Fruit fly (Drosophila melanogaster) whole organism, embryonic: ENCODE measurements around the gene CG14694.

Experiments
- Asciz ChIP-seq: fragments of 200-800 bp; sonication (Bioruptor generic); optimal IDR thresholded peaks from 2 replicates; lab custom pipeline; 2017; ENCODE audit warnings: missing biosample characterization, mild to moderate bottlenecking, missing genetic modification characterization, missing genetic modification reagents
- Bdp1 ChIP-seq: fragments of 200-800 bp; sonication (Bioruptor generic); optimal IDR thresholded peaks from 3 replicates; lab custom pipeline; 2016; ENCODE audit warnings: missing biosample characterization, missing genetic modification characterization
- CG10431 ChIP-seq: fragments of 200-800 bp; sonication (Bioruptor generic); optimal IDR thresholded peaks from 3 replicates; lab custom pipeline; 2018; ENCODE audit warnings: missing biosample characterization, mild to moderate bottlenecking, missing genetic modification characterization
- CG11085 ChIP-seq: fragments of 200-800 bp; sonication (Bioruptor generic); IDR thresholded peaks from 2 replicates; pipeline ENCODE4 v1.3.6; 2022; ENCODE audit warnings: missing biosample characterization, missing genetic modification characterization
- CG12299 ChIP-seq: fragments of 200-800 bp; sonication (Bioruptor generic); optimal IDR thresholded peaks from 2 replicates; lab custom pipeline; 2018; ENCODE audit warnings: missing biosample characterization, mild to moderate bottlenecking, missing genetic modification characterization
- CG12942 ChIP-seq: fragments of 200-800 bp; sonication (Bioruptor generic); optimal IDR thresholded peaks from 3 replicates; lab custom pipeline; 2016; ENCODE audit warnings: missing biosample characterization, missing genetic modification characterization
- CG13624 ChIP-seq: fragments of 200-800 bp; sonication (Bioruptor generic); optimal IDR thresholded peaks from 2 replicates; lab custom pipeline; 2016; ENCODE audit warnings: missing biosample characterization, missing genetic modification characterization
- CG14014 ChIP-seq: fragments of 200-800 bp; sonication (Bioruptor generic); IDR thresholded peaks from 2 replicates; pipeline ENCODE4 v1.3.6; 2022; ENCODE audit warnings: missing biosample characterization, missing genetic modification characterization
- CG14050 ChIP-seq: fragments of 200-800 bp; sonication (Bioruptor generic); IDR thresholded peaks from 3 replicates; pipeline ENCODE4 v1.3.6; 2022; ENCODE audit warnings: missing biosample characterization, missing genetic modification characterization
- CG15269 ChIP-seq: fragments of 200-800 bp; sonication (Bioruptor generic); optimal IDR thresholded peaks from 2 replicates; lab custom pipeline; 2018; ENCODE audit warnings: missing biosample characterization, mild to moderate bottlenecking, missing genetic modification characterization, moderate library complexity
- CG16813 ChIP-seq: fragments of 200-800 bp; sonication (Bioruptor generic); IDR thresholded peaks from 3 replicates; pipeline ENCODE4 v1.3.6; 2022; ENCODE audit warnings: missing biosample characterization, missing genetic modification characterization; ENCODE audit not compliant: partially characterized antibody
- CG16863 ChIP-seq: fragments of 200-800 bp; sonication (Bioruptor generic); optimal IDR thresholded peaks from 3 replicates; lab custom pipeline; 2016; ENCODE audit warnings: missing biosample characterization, missing genetic modification characterization
- CG17912 ChIP-seq: fragments of 200-800 bp; sonication (Bioruptor generic); optimal IDR thresholded peaks from 2 replicates; lab custom pipeline; 2018; ENCODE audit warnings: missing biosample characterization, mild to moderate bottlenecking, missing genetic modification characterization
- CG18619 ChIP-seq: fragments of 200-800 bp; sonication (Bioruptor generic); optimal IDR thresholded peaks from 3 replicates; lab custom pipeline; 2017; ENCODE audit warnings: missing biosample characterization, mild to moderate bottlenecking, missing genetic modification characterization
- CG2129 ChIP-seq: fragments of 200-800 bp; sonication (Bioruptor generic); IDR thresholded peaks from 2 replicates; pipeline ENCODE4 v1.3.6; 2022; ENCODE audit warnings: missing biosample characterization, missing genetic modification characterization; ENCODE audit not compliant: partially characterized antibody
- CG33557 ChIP-seq: fragments of 200-800 bp; sonication (Bioruptor generic); optimal IDR thresholded peaks from 2 replicates; lab custom pipeline; 2019; ENCODE audit warnings: missing biosample characterization, mild to moderate bottlenecking, missing genetic modification characterization, moderate library complexity
- CG34422 ChIP-seq: fragments of 200-800 bp; sonication (Bioruptor generic); IDR thresholded peaks from 3 replicates; pipeline ENCODE4 v1.3.6; 2022; ENCODE audit warnings: missing biosample characterization, missing genetic modification characterization
- CG3995 ChIP-seq: fragments of 200-800 bp; sonication (Bioruptor generic); optimal IDR thresholded peaks from 3 replicates; lab custom pipeline; 2016; ENCODE audit warnings: missing biosample characterization, missing genetic modification characterization
- CG4820 ChIP-seq: fragments of 200-800 bp; sonication (Bioruptor generic); optimal IDR thresholded peaks from 3 replicates; lab custom pipeline; 2016; ENCODE audit warnings: missing biosample characterization, missing genetic modification characterization
- CG6813 ChIP-seq: fragments of 200-800 bp; sonication (Bioruptor generic); optimal IDR thresholded peaks from 2 replicates; lab custom pipeline; 2017; ENCODE audit warnings: missing biosample characterization, missing genetic modification characterization, mild to moderate bottlenecking, moderate library complexity, missing genetic modification reagents
- CG7786 ChIP-seq: fragments of 200-800 bp; sonication (Bioruptor generic); optimal IDR thresholded peaks from 2 replicates; lab custom pipeline; 2016; ENCODE audit warnings: missing biosample characterization, missing genetic modification characterization
- CG7839 ChIP-seq: fragments of 200-800 bp; sonication (Bioruptor generic); optimal IDR thresholded peaks from 3 replicates; lab custom pipeline; 2018; ENCODE audit warnings: missing biosample characterization, mild to moderate bottlenecking, missing genetic modification characterization, moderate library complexity
- CG7928 ChIP-seq: fragments of 200-800 bp; sonication (Bioruptor generic); optimal IDR thresholded peaks from 2 replicates; lab custom pipeline; 2017; ENCODE audit warnings: missing biosample characterization, mild to moderate bottlenecking, missing genetic modification characterization
- CG9215 ChIP-seq: fragments of 200-800 bp; sonication (Bioruptor generic); IDR thresholded peaks from 2 replicates; pipeline ENCODE4 v1.3.6; 2022; ENCODE audit warnings: missing biosample characterization, missing genetic modification characterization
- Dll ChIP-seq: fragments of 200-800 bp; sonication (Bioruptor generic); IDR thresholded peaks from 4 replicates; pipeline ENCODE4 v1.3.6; 2022; ENCODE audit warnings: missing biosample characterization, missing genetic modification characterization; ENCODE audit not compliant: partially characterized antibody
- H2.0 ChIP-seq: fragments of 200-800 bp; sonication (Bioruptor generic); IDR thresholded peaks from 2 replicates; pipeline ENCODE4 v1.3.6; 2022; ENCODE audit warnings: missing biosample characterization, missing genetic modification characterization
- Hsf ChIP-seq: fragments of 200-800 bp; sonication (Bioruptor generic); optimal IDR thresholded peaks from 3 replicates; lab custom pipeline; 2016; ENCODE audit warnings: missing biosample characterization, missing genetic modification characterization
- Jarid2 ChIP-seq: fragments of 200-800 bp; sonication (Bioruptor generic); optimal IDR thresholded peaks from 3 replicates; lab custom pipeline; 2017; ENCODE audit warnings: mild to moderate bottlenecking, missing biosample characterization, missing genetic modification reagents, missing genetic modification characterization
- NC2α ChIP-seq: fragments of 200-800 bp; sonication (Bioruptor generic); optimal IDR thresholded peaks from 2 replicates; lab custom pipeline; 2016; ENCODE audit warnings: missing biosample characterization, missing genetic modification characterization
- Scr ChIP-seq: fragments of 200-800 bp; sonication (Bioruptor generic); IDR thresholded peaks from 2 replicates; pipeline ENCODE4 v1.3.6; 2022; ENCODE audit warnings: missing biosample characterization, missing genetic modification characterization; ENCODE audit not compliant: partially characterized antibody
- Six4 ChIP-seq: fragments of 200-800 bp; sonication (Bioruptor generic); optimal IDR thresholded peaks from 2 replicates; lab custom pipeline; 2016; ENCODE audit warnings: missing biosample characterization, missing genetic modification characterization
- Sox100B ChIP-seq: fragments of 200-800 bp; sonication (Bioruptor generic); optimal IDR thresholded peaks from 3 replicates; lab custom pipeline; 2018; ENCODE audit warnings: missing biosample characterization, mild to moderate bottlenecking, missing genetic modification characterization
- Vsx1 ChIP-seq: fragments of 200-800 bp; sonication (Bioruptor generic); optimal IDR thresholded peaks from 2 replicates; lab custom pipeline; 2017; ENCODE audit warnings: missing biosample characterization, mild to moderate bottlenecking, missing genetic modification characterization, missing genetic modification reagents
- az2 ChIP-seq: fragments of 200-800 bp; sonication (Bioruptor generic); optimal IDR thresholded peaks from 3 replicates; lab custom pipeline; 2016; ENCODE audit warnings: missing biosample characterization, missing genetic modification characterization
- bcd ChIP-seq: fragments of 200-800 bp; sonication (Bioruptor generic); optimal IDR thresholded peaks from 2 replicates; lab custom pipeline; 2017; ENCODE audit warnings: missing biosample characterization, mild to moderate bottlenecking, missing genetic modification characterization
- dm ChIP-seq: fragments of 200-800 bp; sonication (Bioruptor generic); optimal IDR thresholded peaks from 3 replicates; lab custom pipeline; 2016; ENCODE audit warnings: missing biosample characterization, missing genetic modification characterization
- fd3F ChIP-seq: fragments of 200-800 bp; sonication (Bioruptor generic); optimal IDR thresholded peaks from 2 replicates; lab custom pipeline; 2018; ENCODE audit warnings: missing biosample characterization, mild to moderate bottlenecking, missing genetic modification characterization, moderate library complexity
- gce ChIP-seq: fragments of 200-800 bp; sonication (Bioruptor generic); IDR thresholded peaks from 3 replicates; pipeline ENCODE4 v1.3.6; 2022; ENCODE audit warnings: missing biosample characterization, missing genetic modification characterization
- grau ChIP-seq: fragments of 200-800 bp; optimal IDR thresholded peaks from 3 replicates; lab custom pipeline; 2019; ENCODE audit warnings: missing biosample characterization, mild to moderate bottlenecking, missing genetic modification characterization, moderate library complexity
- h ChIP-seq: fragments of >200 bp; optimal IDR thresholded peaks from 2 replicates; lab custom pipeline; 2017
- kah ChIP-seq: fragments of 200-800 bp; sonication (Bioruptor generic); optimal IDR thresholded peaks from 2 replicates; lab custom pipeline; 2018; ENCODE audit warnings: missing biosample characterization, mild to moderate bottlenecking, missing genetic modification characterization
- ken ChIP-seq: fragments of 200-800 bp; sonication (Bioruptor generic); IDR thresholded peaks from 3 replicates; pipeline ENCODE4 v1.3.6; 2022; ENCODE audit warnings: missing biosample characterization, missing genetic modification characterization
- klu ChIP-seq: fragments of 200-800 bp; sonication (Bioruptor generic); IDR thresholded peaks from 2 replicates; pipeline ENCODE4 v1.3.6; 2022; ENCODE audit warnings: missing biosample characterization, missing genetic modification characterization
- kni ChIP-seq: fragments of 200-800 bp; sonication (Bioruptor generic); optimal IDR thresholded peaks from 3 replicates; lab custom pipeline; 2017; ENCODE audit warnings: mild to moderate bottlenecking, missing biosample characterization, missing genetic modification reagents, missing genetic modification characterization
- mam ChIP-seq: fragments of 200-800 bp; sonication (Bioruptor generic); optimal IDR thresholded peaks from 3 replicates; lab custom pipeline; 2016; ENCODE audit warnings: missing biosample characterization, missing genetic modification characterization
- sens-2 ChIP-seq: fragments of 200-800 bp; sonication (Bioruptor generic); IDR thresholded peaks from 2 replicates; pipeline ENCODE4 v1.3.6; 2022; ENCODE audit warnings: missing biosample characterization, missing genetic modification characterization
- sisA ChIP-seq: fragments of 200-800 bp; sonication (Bioruptor generic); IDR thresholded peaks from 2 replicates; pipeline ENCODE4 v1.3.6; 2022; ENCODE audit warnings: missing biosample characterization, missing genetic modification characterization
- so ChIP-seq: fragments of 200-800 bp; sonication (Bioruptor generic); IDR thresholded peaks from 3 replicates; pipeline ENCODE4 v1.3.6; 2022; ENCODE audit warnings: missing biosample characterization, missing genetic modification characterization
- stc ChIP-seq: fragments of 200-800 bp; sonication (Bioruptor generic); IDR thresholded peaks from 2 replicates; pipeline ENCODE4 v1.3.6; 2022; ENCODE audit warnings: missing biosample characterization, missing genetic modification characterization
- usp ChIP-seq: fragments of >200 bp; optimal IDR thresholded peaks from 2 replicates; lab custom pipeline; 2017; ENCODE audit warnings: missing biosample characterization, missing genetic modification characterization
- vfl ChIP-seq: fragments of 200-800 bp; sonication (Bioruptor generic); optimal IDR thresholded peaks from 2 replicates; lab custom pipeline; 2016; ENCODE audit warnings: missing biosample characterization, missing genetic modification characterization

CG14694 gene

dm6 chr3R:10849515-10849973 lies 10.1 kb downstream of the CG14694 start, which contains the start of gene CG42394 (continued):
- peak; percentile 73 for TF ChIP-seq CG7928 (GFP tag; lab: Kevin White, UChicago)
- peak; percentile 83 for TF ChIP-seq Jarid2
- TF ChIP-seq stc (GFP tag; lab: Robert Waterston, UW), result peak; percentile 95
- TF ChIP-seq fd3F (GFP tag; lab: Kevin White, UChicago), result peak; percentile 90
- TF ChIP-seq CG16813 (GFP tag; lab: Robert Waterston, UW), result 0 out of 3 replicates have a peak, but pooled peaks have one; percentile 41
- TF ChIP-seq so (GFP tag; lab: Robert Waterston, UW), result peak; percentile 95; the same call in 2 of the 3 replicates
- peak; percentile 96 for TF ChIP-seq az2 (GFP tag; lab: Kevin White, UChicago)
- peak; percentile 69 for TF ChIP-seq mam
- peak; percentile 71 for TF ChIP-seq vfl
- TF ChIP-seq NC2α (GFP tag; lab: Kevin White, UChicago), result peak; percentile 15
- TF ChIP-seq CG10431 (GFP tag; lab: Kevin White, UChicago), result peak; percentile 79
- no peak for TF ChIP-seq CG2129 (GFP tag; lab: Robert Waterston, UW)
- TF ChIP-seq H2.0 (GFP tag; lab: Robert Waterston, UW), result peak; percentile 93
- TF ChIP-seq CG14014, result peak; percentile 95
- peak; percentile 93 for TF ChIP-seq CG18619 (GFP tag; lab: Kevin White, UChicago)
- TF ChIP-seq CG15269 (tag; lab: Kevin White, UChicago), result peak; percentile 94
- peak; percentile 93 for TF ChIP-seq CG4820 (GFP tag; lab: Kevin White, UChicago)
- TF ChIP-seq Scr, result peak; percentile 44; the same call in 1 of the 2 replicates
- TF ChIP-seq CG12299 (tag; lab: Kevin White, UChicago), result peak; percentile 91
- peak; percentile 74 for TF ChIP-seq CG11085 (GFP tag; lab: Robert Waterston, UW)
- peak; percentile 62 for TF ChIP-seq CG16863 (GFP tag; lab: Kevin White, UChicago)
- TF ChIP-seq bcd (GFP tag; lab: Kevin White, UChicago), result peak; percentile 97
- TF ChIP-seq klu, result no peak
- TF ChIP-seq Asciz (GFP tag; lab: Kevin White, UChicago), result peak; percentile 97
- TF ChIP-seq gce (GFP tag; lab: Robert Waterston, UW), result peak; percentile 90
- peak; percentile 89 for TF ChIP-seq sisA (GFP tag; lab: Robert Waterston, UW)
- TF ChIP-seq sens-2 (GFP tag; lab: Robert Waterston, UW), result peak; percentile 90
- peak; percentile 94 for TF ChIP-seq Vsx1 (GFP tag; lab: Kevin White, UChicago)
- peak; percentile 93 for TF ChIP-seq CG34422 (GFP tag; lab: Robert Waterston, UW)
- TF ChIP-seq CG14050, result peak; percentile 92
- TF ChIP-seq usp (GFP tag; lab: Kevin White, UChicago), result no peak
- TF ChIP-seq kah (GFP tag; lab: Kevin White, UChicago), result peak; percentile 89
- no peak for TF ChIP-seq kni (GFP tag; lab: Kevin White, UChicago)
- peak; percentile 95 for TF ChIP-seq grau
- TF ChIP-seq dm (GFP tag; lab: Kevin White, UChicago), result peak; percentile 16
- TF ChIP-seq Six4 (GFP tag; lab: Kevin White, UChicago), result peak; percentile 95
- TF ChIP-seq CG7839, result peak; percentile 98
- no peak for TF ChIP-seq CG3995 (GFP tag; lab: Kevin White, UChicago)
- TF ChIP-seq CG17912 (GFP tag; lab: Kevin White, UChicago), result peak; percentile 80
- peak; percentile 83 for TF ChIP-seq CG9215 (GFP tag; lab: Robert Waterston, UW)
- peak; percentile 89 for TF ChIP-seq CG33557 (GFP tag; lab: Kevin White, UChicago)
- TF ChIP-seq CG13624 (GFP tag; lab: Kevin White, UChicago), result peak; percentile 62
- TF ChIP-seq Dll (GFP tag; lab: Robert Waterston, UW), result 0 out of 4 replicates have a peak, but pooled peaks have one; percentile 43
- peak; percentile 89 for TF ChIP-seq ken (GFP tag; lab: Robert Waterston, UW)
- no peak for TF ChIP-seq h (lab: Kevin White, UChicago)
- TF ChIP-seq CG6813 (GFP tag; lab: Kevin White, UChicago), result peak; percentile 97
- TF ChIP-seq CG7786 (GFP tag; lab: Kevin White, UChicago), result peak; percentile 29
- TF ChIP-seq CG12942 (GFP tag; lab: Kevin White, UChicago), result peak; percentile 87
- TF ChIP-seq Bdp1 (GFP tag; lab: Kevin White, UChicago), result peak; percentile 64
- TF ChIP-seq Hsf, result peak; percentile 84
- peak; percentile 97 for TF ChIP-seq Sox100B (GFP tag; lab: Kevin White, UChicago)
